Worm (Caenorhabditis elegans) whole organism, young adult: ENCODE results near the gene nspc-1.

Source experiments
- B0035.1 ChIP-seq: sonication (generic microtip); optimal IDR thresholded peaks from 2 replicates; lab custom pipeline; 2016; ENCODE audit warnings: missing genetic modification characterization, mild to moderate bottlenecking, missing compliant biosample characterization, missing genotype, missing genetic modification reagents
- D2030.7 ChIP-seq: fragments of 200-800 bp; sonication (Bioruptor generic); IDR thresholded peaks from 2 replicates; pipeline ENCODE4 v1.3.6; 2022; ENCODE audit warnings: missing genetic modification reagents, missing genetic modification characterization, missing compliant biosample characterization
- F10E7.11 ChIP-seq: sonication (generic microtip); optimal IDR thresholded peaks from 2 replicates; lab custom pipeline; 2017; ENCODE audit warnings: mild to moderate bottlenecking, missing genetic modification characterization, moderate library complexity, missing compliant biosample characterization
- F22D6.2 ChIP-seq: sonication (generic microtip); optimal IDR thresholded peaks from 2 replicates; lab custom pipeline; 2016; ENCODE audit warnings: mild to moderate bottlenecking, missing genetic modification characterization, missing compliant biosample characterization
- F23B12.7 ChIP-seq: sonication (generic microtip); optimal IDR thresholded peaks from 2 replicates; lab custom pipeline; 2017; ENCODE audit warnings: missing genetic modification characterization, mild to moderate bottlenecking, missing compliant biosample characterization, antibody characterized with exemption, moderate library complexity; ENCODE audit not compliant: insufficient read depth
- F39B2.1 ChIP-seq: fragments of 200-800 bp; sonication (Bioruptor generic); IDR thresholded peaks from 2 replicates; pipeline ENCODE4 v1.3.6; 2022; ENCODE audit warnings: missing genetic modification reagents, missing genetic modification characterization, missing compliant biosample characterization
- F55B11.4 ChIP-seq: sonication (generic microtip); optimal IDR thresholded peaks from 2 replicates; lab custom pipeline; 2016; ENCODE audit warnings: missing compliant biosample characterization, missing genetic modification characterization, borderline replicate concordance; ENCODE audit not compliant: insufficient read depth
- K12H6.12 ChIP-seq: fragments of 200-800 bp; sonication (Bioruptor generic); optimal IDR thresholded peaks from 2 replicates; lab custom pipeline; 2018; ENCODE audit warnings: mild to moderate bottlenecking, missing genetic modification characterization, missing compliant biosample characterization
- T07F8.4 ChIP-seq: sonication (generic microtip); optimal IDR thresholded peaks from 2 replicates; lab custom pipeline; 2016; ENCODE audit warnings: mild to moderate bottlenecking, missing genetic modification characterization, moderate library complexity, missing compliant biosample characterization
- Y53G8AR.9 ChIP-seq: fragments of 200-800 bp; sonication (Bioruptor generic); conservative IDR thresholded peaks from 2 replicates; pipeline ENCODE4 v1.3.6; 2022; ENCODE audit warnings: missing genetic modification reagents, missing genetic modification characterization, missing compliant biosample characterization
- Y56A3A.18 ChIP-seq: fragments of 200-800 bp; sonication (Bioruptor generic); IDR thresholded peaks from 2 replicates; pipeline ENCODE4 v1.3.6; 2022; ENCODE audit warnings: missing genetic modification reagents, missing genetic modification characterization, missing compliant biosample characterization
- ZK185.1 ChIP-seq: sonication (generic microtip); optimal IDR thresholded peaks from 2 replicates; lab custom pipeline; 2016; ENCODE audit warnings: mild to moderate bottlenecking, missing genetic modification characterization, missing compliant biosample characterization; ENCODE audit not compliant: poor library complexity, severe bottlenecking
- attf-5 ChIP-seq: fragments of 200-800 bp; sonication (Bioruptor generic); optimal IDR thresholded peaks from 2 replicates; lab custom pipeline; 2018; ENCODE audit warnings: mild to moderate bottlenecking, missing genetic modification characterization, missing compliant biosample characterization
- attf-6 ChIP-seq: fragments of 200-800 bp; sonication (Bioruptor generic); IDR thresholded peaks from 2 replicates; pipeline ENCODE4 v1.3.6; 2022; ENCODE audit warnings: missing genetic modification reagents, missing genetic modification characterization, missing compliant biosample characterization
- bed-1 ChIP-seq: fragments of 200-800 bp; sonication (Bioruptor generic); IDR thresholded peaks from 2 replicates; pipeline ENCODE4 v1.3.6; 2022; ENCODE audit warnings: missing genetic modification reagents, missing genetic modification characterization, missing compliant biosample characterization
- ceh-100 ChIP-seq: fragments of 200-800 bp; sonication (Bioruptor generic); IDR thresholded peaks from 2 replicates; pipeline ENCODE4 v1.3.6; 2022; ENCODE audit warnings: missing genetic modification reagents, missing genetic modification characterization, missing compliant biosample characterization
- ceh-58 ChIP-seq: fragments of 200-800 bp; sonication (Bioruptor generic); IDR thresholded peaks from 2 replicates; pipeline ENCODE4 v1.3.6; 2022; ENCODE audit warnings: missing genetic modification characterization, missing compliant biosample characterization
- ceh-91 ChIP-seq: fragments of 200-800 bp; sonication (Bioruptor generic); IDR thresholded peaks from 2 replicates; pipeline ENCODE4 v1.3.6; 2022; ENCODE audit warnings: missing genetic modification reagents, missing genetic modification characterization, missing compliant biosample characterization
- die-1 ChIP-seq: sonication (generic microtip); optimal IDR thresholded peaks from 2 replicates; lab custom pipeline; 2016; ENCODE audit warnings: missing genotype, mild to moderate bottlenecking, missing genetic modification characterization, missing compliant biosample characterization
- dox-1 ChIP-seq: fragments of 200-800 bp; sonication (Bioruptor generic); IDR thresholded peaks from 2 replicates; pipeline ENCODE4 v1.3.6; 2022; ENCODE audit warnings: missing genetic modification reagents, missing genetic modification characterization, missing compliant biosample characterization
- dpff-1 ChIP-seq: sonication (generic microtip); optimal IDR thresholded peaks from 2 replicates; lab custom pipeline; 2017; ENCODE audit warnings: mild to moderate bottlenecking, missing genetic modification characterization, missing compliant biosample characterization
- dpl-1 ChIP-seq: fragments of 150-350 bp; optimal IDR thresholded peaks from 2 replicates; lab custom pipeline; 2014; ENCODE audit warnings: missing biosample characterization, missing genetic modification reagents, missing genetic modification characterization
- efl-1 ChIP-seq: fragments of 150-350 bp; optimal IDR thresholded peaks from 2 replicates; lab custom pipeline; 2014; ENCODE audit warnings: missing biosample characterization, missing genetic modification reagents, missing genetic modification characterization
- ekl-4 ChIP-seq: fragments of 200-800 bp; sonication (Bioruptor generic); IDR thresholded peaks from 2 replicates; pipeline ENCODE4 v1.3.6; 2022; ENCODE audit warnings: missing genetic modification reagents, missing genetic modification characterization, missing compliant biosample characterization
- him-1 ChIP-seq: sonication (generic microtip); optimal IDR thresholded peaks from 2 replicates; lab custom pipeline; 2016; ENCODE audit warnings: missing genotype, missing genetic modification reagents, missing genetic modification characterization, missing compliant biosample characterization
- hmg-20 ChIP-seq: fragments of 200-800 bp; sonication (Bioruptor generic); IDR thresholded peaks from 2 replicates; pipeline ENCODE4 v1.3.6; 2022; ENCODE audit warnings: missing genetic modification reagents, missing genetic modification characterization, missing compliant biosample characterization
- lag-1 ChIP-seq: fragments of 200-800 bp; sonication (Bioruptor generic); IDR thresholded peaks from 2 replicates; pipeline ENCODE4 v1.3.6; 2022; ENCODE audit warnings: missing genetic modification reagents, missing genetic modification characterization, missing compliant biosample characterization
- lin-26 ChIP-seq: fragments of 200-800 bp; sonication (Bioruptor generic); IDR thresholded peaks from 2 replicates; pipeline ENCODE4 v1.3.6; 2022; ENCODE audit warnings: missing genetic modification reagents, missing genetic modification characterization, missing compliant biosample characterization
- lin-54 ChIP-seq: fragments of 200-800 bp; sonication (Bioruptor generic); optimal IDR thresholded peaks from 2 replicates; lab custom pipeline; 2018; ENCODE audit warnings: mild to moderate bottlenecking, missing genetic modification characterization, missing compliant biosample characterization
- madf-10 ChIP-seq: sonication (generic microtip); optimal IDR thresholded peaks from 2 replicates; lab custom pipeline; 2016; ENCODE audit warnings: mild to moderate bottlenecking, missing genetic modification characterization, missing compliant biosample characterization
- madf-6 ChIP-seq: fragments of 200-800 bp; sonication (Bioruptor generic); IDR thresholded peaks from 2 replicates; pipeline ENCODE4 v1.3.6; 2022; ENCODE audit warnings: missing genetic modification reagents, missing genetic modification characterization, missing compliant biosample characterization
- mcd-1 ChIP-seq: fragments of 200-800 bp; sonication (Bioruptor generic); IDR thresholded peaks from 2 replicates; pipeline ENCODE4 v1.3.6; 2022; ENCODE audit warnings: missing genetic modification reagents, missing genetic modification characterization, missing compliant biosample characterization
- nhr-179 ChIP-seq: sonication (generic microtip); optimal IDR thresholded peaks from 2 replicates; lab custom pipeline; 2016; ENCODE audit warnings: mild to moderate bottlenecking, missing genetic modification characterization, missing compliant biosample characterization
- nhr-80 ChIP-seq: sonication (generic microtip); optimal IDR thresholded peaks from 2 replicates; lab custom pipeline; 2016; ENCODE audit warnings: missing genetic modification characterization, missing compliant biosample characterization
- pbrm-1 ChIP-seq: fragments of 200-800 bp; sonication (Bioruptor generic); IDR thresholded peaks from 2 replicates; pipeline ENCODE4 v1.3.6; 2022; ENCODE audit warnings: missing genetic modification reagents, missing genetic modification characterization, missing compliant biosample characterization
- pha-4 ChIP-seq: fragments of 150-350 bp; sonication (generic microtip); optimal IDR thresholded peaks from 2 replicates; lab custom pipeline; 2014; ENCODE audit warnings: missing biosample characterization, missing genetic modification reagents, missing genetic modification characterization
- rcor-1 ChIP-seq: fragments of 200-800 bp; sonication (Bioruptor generic); IDR thresholded peaks from 2 replicates; pipeline ENCODE4 v1.3.6; 2022; ENCODE audit warnings: missing genetic modification reagents, missing genetic modification characterization, missing compliant biosample characterization
- repo-1 ChIP-seq: sonication (generic microtip); optimal IDR thresholded peaks from 2 replicates; lab custom pipeline; 2017; ENCODE audit warnings: mild to moderate bottlenecking, missing genetic modification characterization, missing compliant biosample characterization
- sea-2 ChIP-seq: fragments of 200-800 bp; sonication (Bioruptor generic); IDR thresholded peaks from 2 replicates; pipeline ENCODE4 v1.3.6; 2022; ENCODE audit warnings: missing genetic modification characterization, missing compliant biosample characterization
- snpc-1.3 ChIP-seq: sonication (generic microtip); optimal IDR thresholded peaks from 2 replicates; lab custom pipeline; 2017; ENCODE audit warnings: missing genetic modification characterization, mild to moderate bottlenecking, missing compliant biosample characterization, antibody characterized with exemption, moderate library complexity, missing genotype, missing genetic modification reagents; ENCODE audit not compliant: insufficient read depth
- snpc-4 ChIP-seq, 5 experiments: fragments of 150-350 bp in 1 of 5; sonication (generic microtip) in 4 of 5; optimal IDR thresholded peaks; 2 replicates each; lab custom pipeline; 2014 to 2018; ENCODE audit warnings: missing genetic modification characterization in 5 of 5, missing biosample characterization in 3 of 5, antibody characterized with exemption in 2 of 5, mild to moderate bottlenecking in 2 of 5, missing compliant biosample characterization in 2 of 5, missing genotype in 2 of 5, moderate library complexity in 2 of 5, missing genetic modification reagents in 1 of 5
- unc-130 ChIP-seq: sonication (generic microtip); optimal IDR thresholded peaks from 2 replicates; lab custom pipeline; 2016; ENCODE audit warnings: missing genetic modification reagents, missing genetic modification characterization, missing compliant biosample characterization
- unc-62 ChIP-seq: fragments of 150-350 bp; optimal IDR thresholded peaks from 2 replicates; lab custom pipeline; 2014; ENCODE audit warnings: missing biosample characterization, missing genetic modification reagents, missing genetic modification characterization
- zfh-2 ChIP-seq: fragments of 200-800 bp; sonication (Bioruptor generic); conservative IDR thresholded peaks from 2 replicates; pipeline ENCODE4 v1.3.6; 2022; ENCODE audit warnings: missing genetic modification reagents, missing genetic modification characterization, missing compliant biosample characterization
- zim-3 ChIP-seq: sonication (generic microtip); optimal IDR thresholded peaks from 2 replicates; lab custom pipeline; 2017; ENCODE audit warnings: mild to moderate bottlenecking, missing genetic modification characterization, moderate library complexity, missing compliant biosample characterization
- ztf-26 ChIP-seq: sonication (generic microtip); optimal IDR thresholded peaks from 2 replicates; lab custom pipeline; 2017; ENCODE audit warnings: missing genetic modification characterization, missing compliant biosample characterization
- ztf-28 ChIP-seq: fragments of 200-800 bp; sonication (Bioruptor generic); IDR thresholded peaks from 2 replicates; pipeline ENCODE4 v1.3.6; 2022; ENCODE audit warnings: missing genetic modification reagents, missing genetic modification characterization, missing compliant biosample characterization
- ztf-6 ChIP-seq: fragments of 200-800 bp; sonication (Bioruptor generic); IDR thresholded peaks from 2 replicates; pipeline ENCODE4 v1.3.6; 2022; ENCODE audit warnings: missing genetic modification reagents, missing genetic modification characterization, missing compliant biosample characterization

Gene nspc-1

DNA sequence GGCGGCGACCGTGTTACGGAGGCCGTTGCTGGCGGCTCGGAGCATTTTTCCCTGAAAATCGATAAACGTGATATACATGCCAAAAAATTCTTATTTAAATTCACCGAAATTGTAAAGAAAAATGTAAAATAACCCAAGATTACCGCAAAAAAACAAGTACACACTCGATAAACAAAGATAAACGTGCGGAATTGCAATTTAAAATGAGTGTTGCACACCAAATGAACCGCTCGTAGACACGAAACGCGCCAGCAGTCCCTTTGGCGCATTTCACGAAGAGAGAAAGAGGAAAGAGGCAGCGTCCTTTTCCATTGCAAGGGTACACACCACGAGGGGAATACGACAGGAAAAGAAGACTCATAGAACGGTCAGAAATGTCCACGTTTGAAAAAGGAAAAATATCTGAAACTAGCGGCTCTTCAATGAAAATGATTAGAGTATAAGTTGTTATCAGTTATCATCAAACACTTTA is 11.1 kb upstream of the nspc-1 start, which contains the start of gene sdha-1 (continued):
- TF ChIP-seq K12H6.12 (tag; lab: Kevin White, UChicago) (peak; percentile 73), lin-54 (GFP tag; lab: Kevin White, UChicago) (peak; percentile 41), ceh-58 (GFP tag; lab: Robert Waterston, UW) (no peak), die-1 (tag; lab: Kevin White, UChicago) (no peak), ZK185.1 (tag; lab: Kevin White, UChicago) (peak; percentile 52), F39B2.1 (GFP tag; lab: Robert Waterston, UW) (no peak), pbrm-1 (peak; percentile 53; the same call in 1 of the 2 replicates), ztf-28 (GFP tag; lab: Robert Waterston, UW) (no peak), ztf-6 (GFP tag; lab: Robert Waterston, UW) (no peak), him-1 (no peak), sea-2 (GFP tag; lab: Robert Waterston, UW) (no peak), attf-5 (GFP tag; lab: Kevin White, UChicago) (peak; percentile 85), ceh-100 (no peak), snpc-4 (GFP tag; optimal IDR thresholded peaks at IDR 0.05; lab: Kevin White, UChicago) (no peak), snpc-4 (tag; optimal IDR thresholded peaks at IDR 0.05; lab: Kevin White, UChicago) (peak in 3 of 4 experiments; percentile 34 to 50 (median 38)), F10E7.11 (tag; lab: Kevin White, UChicago) (no peak), attf-6 (GFP tag; lab: Robert Waterston, UW) (no peak), F22D6.2 (tag; lab: Kevin White, UChicago) (peak; percentile 2), D2030.7 (GFP tag; lab: Robert Waterston, UW) (no peak), zfh-2 (GFP tag; lab: Robert Waterston, UW) (peak; percentile 76; the same call in 1 of the 2 replicates), B0035.1 (tag; lab: Kevin White, UChicago) (no peak), Y56A3A.18 (GFP tag; lab: Robert Waterston, UW) (0 out of 2 replicates have a peak, but pooled peaks have one; percentile 37), dox-1 (GFP tag; lab: Robert Waterston, UW) (peak; percentile 90), F55B11.4 (tag; lab: Kevin White, UChicago) (no peak), T07F8.4 (tag; lab: Kevin White, UChicago) (no peak), lag-1 (GFP tag; lab: Robert Waterston, UW) (no peak), madf-6 (GFP tag; lab: Robert Waterston, UW) (no peak), mcd-1 (GFP tag; lab: Robert Waterston, UW) (peak; percentile 71), madf-10 (tag; lab: Kevin White, UChicago) (peak; percentile 56), lin-26 (GFP tag; lab: Robert Waterston, UW) (peak; percentile 63; the same call in 1 of the 2 replicates), dpff-1 (tag; lab: Kevin White, UChicago) (no peak), ceh-91 (GFP tag; lab: Robert Waterston, UW) (no peak), repo-1 (tag; lab: Kevin White, UChicago) (peak; percentile 2), efl-1 (GFP tag; lab: Kevin White, UChicago) (no peak), zim-3 (no peak), rcor-1 (GFP tag; lab: Robert Waterston, UW) (peak; percentile 64), ekl-4 (GFP tag; lab: Robert Waterston, UW) (no peak), unc-130 (GFP tag; lab: Kevin White, UChicago) (no peak), F23B12.7 (peak; percentile 63), bed-1 (no peak), unc-62 (peak; percentile 14), Y53G8AR.9 (GFP tag; lab: Robert Waterston, UW) (peak; percentile 69; the same call in 1 of the 2 replicates), ztf-26 (tag; lab: Kevin White, UChicago) (peak; percentile 61), nhr-179 (tag; lab: Kevin White, UChicago) (no peak), dpl-1 (GFP tag; lab: Kevin White, UChicago) (no peak), hmg-20 (GFP tag; lab: Robert Waterston, UW) (no peak), snpc-1.3 (tag; lab: Kevin White, UChicago) (no peak), pha-4 (tag; lab: Kevin White, UChicago) (no peak), nhr-80 (peak; percentile 94)
